Worm (Caenorhabditis elegans) whole organism, L4 larva: ENCODE measurements around the gene piga-1.

Source experiments
- ces-1 ChIP-seq: fragments of 150-350 bp; sonication (generic microtip); optimal IDR thresholded peaks from 4 replicates; lab custom pipeline; 2014; ENCODE audit warnings: missing biosample characterization, missing genetic modification reagents, missing genetic modification characterization
- jun-1 ChIP-seq: fragments of 150-350 bp; optimal IDR thresholded peaks from 2 replicates; lab custom pipeline; 2014; ENCODE audit warnings: missing biosample characterization, missing genetic modification reagents, missing genetic modification characterization
- lim-7 ChIP-seq: fragments of 200-800 bp; sonication (Bioruptor generic); IDR thresholded peaks from 2 replicates; pipeline ENCODE4 v1.3.6; 2022; ENCODE audit warnings: missing genetic modification characterization, missing compliant biosample characterization
- nhr-77 ChIP-seq: fragments of 150-350 bp; optimal IDR thresholded peaks from 2 replicates; lab custom pipeline; 2014; ENCODE audit warnings: missing biosample characterization, missing genetic modification characterization
- unc-62 ChIP-seq, 3 experiments: fragments of 150-350 bp in 1 of 3; sonication (generic microtip); optimal IDR thresholded peaks in 2 of 3; peaks in 1 of 3; 1 replicate in 1 of 3; 2 replicates in 2 of 3; lab custom pipeline; 2014 to 2017; ENCODE audit warnings: missing biosample characterization in 3 of 3, missing genetic modification characterization in 3 of 3, missing genetic modification reagents in 3 of 3, missing genotype in 1 of 3

- TF ChIP-seq unc-62 (GFP tag; optimal IDR thresholded peaks at IDR 0.05 in 1 of 2; lab: Kevin White, UChicago) (peak in 1 of 2 experiments; percentile 34), unc-62 (tag; optimal IDR thresholded peaks at IDR 0.05; lab: Kevin White, UChicago) (no peak), lim-7 (GFP tag; lab: Robert Waterston, UW) (no peak), jun-1 (tag; lab: Kevin White, UChicago) (no peak), ces-1 (GFP tag; lab: Kevin White, UChicago) (no peak), nhr-77 (tag; lab: Kevin White, UChicago) (no peak)
Observed at ce11 chrII:8664533-8664932, 3.0 kb upstream of the piga-1 start, which contains the start of gene etc-1.
